Worm (Caenorhabditis elegans): ENCODE results near the gene nhr-196.

Gene nhr-196

DNA sequence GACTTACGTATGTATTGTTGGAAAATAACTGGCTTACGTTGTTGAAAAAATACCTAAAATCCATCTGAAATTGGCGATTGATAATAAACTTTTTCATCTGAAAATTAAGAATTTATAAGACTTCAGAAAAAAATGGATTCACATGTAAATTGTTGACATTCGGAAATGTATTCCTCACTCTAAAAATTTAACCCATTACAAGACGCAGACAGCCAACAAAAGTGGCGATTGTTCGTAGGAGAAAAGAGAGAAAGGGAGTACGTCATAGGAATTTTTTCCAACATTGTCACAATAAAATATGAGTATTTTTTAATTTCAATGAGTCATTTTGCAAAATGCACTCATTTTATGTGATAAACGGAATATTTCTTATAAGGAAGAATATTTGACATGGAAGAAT, 33.0 kb downstream of the nhr-196 start, which contains the start of gene Y6E2A.5:
Y6E2A.5 (minus strand) TSS at position 101 of the 400 bp plus-strand sequence.
- TF ChIP-seq swsn-7 (tag; optimal IDR thresholded peaks at IDR 0.05) = no peak
- TF ChIP-seq unc-62 (GFP tag; optimal IDR thresholded peaks at IDR 0.05) = no peak
- no peak for TF ChIP-seq lin-39 (tag; optimal IDR thresholded peaks at IDR 0.05)
- TF ChIP-seq nhr-19 (GFP tag; conservative IDR thresholded peaks at IDR 0.05) = no peak
- TF ChIP-seq ztf-4 (tag; optimal IDR thresholded peaks at IDR 0.05) = no peak
- no peak for TF ChIP-seq jun-1 (tag; optimal IDR thresholded peaks at IDR 0.05)
- TF ChIP-seq F16B12.6 (tag; optimal IDR thresholded peaks at IDR 0.05) = no peak
- no peak for TF ChIP-seq pax-3 (tag; optimal IDR thresholded peaks at IDR 0.05)
- no peak for TF ChIP-seq unc-98 (GFP tag; IDR thresholded peaks at IDR 0.05)
- no peak for TF ChIP-seq ceh-88 (GFP tag; IDR thresholded peaks at IDR 0.05)
- TF ChIP-seq nhr-77 (tag; optimal IDR thresholded peaks at IDR 0.05) = no peak
- no peak for TF ChIP-seq mab-9 (GFP tag; IDR thresholded peaks at IDR 0.05)
- no peak for TF ChIP-seq C04F5.9 (tag; optimal IDR thresholded peaks at IDR 0.05)
- no peak for TF ChIP-seq fkh-10 (GFP tag; optimal IDR thresholded peaks at IDR 0.05)
- TF ChIP-seq nhr-28 (tag; optimal IDR thresholded peaks at IDR 0.05) = no peak
- no peak for TF ChIP-seq egl-27 (tag; optimal IDR thresholded peaks at IDR 0.05)
- TF ChIP-seq alr-1 (tag; optimal IDR thresholded peaks at IDR 0.05; ENCODE audit: borderline replicate concordance) = no peak
- TF ChIP-seq snpc-4 (tag; optimal IDR thresholded peaks at IDR 0.05) = no peak
- no peak for TF ChIP-seq aha-1 (tag; optimal IDR thresholded peaks at IDR 0.05)

DNA sequence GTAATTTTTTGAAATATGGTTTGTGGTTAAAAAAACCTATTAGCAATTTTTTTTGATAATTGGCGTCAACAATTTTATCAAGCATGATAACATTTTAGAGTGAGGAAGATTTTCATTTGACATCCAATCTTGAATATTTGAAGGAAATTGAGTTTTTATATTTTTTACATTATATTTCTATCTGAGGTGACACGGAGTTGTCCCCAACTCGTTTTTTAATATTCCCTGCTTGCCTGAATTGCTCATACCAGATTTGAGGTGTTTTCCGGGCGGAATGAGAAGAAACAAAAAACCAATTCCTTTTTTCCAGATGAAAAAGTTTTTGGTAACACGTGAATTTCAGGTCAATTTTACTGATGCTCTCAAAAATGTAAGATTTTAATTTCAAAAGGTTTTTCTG, 34.1 kb downstream of the nhr-196 start, which contains the start of gene Y6E2A.7:
Y6E2A.7 (plus strand) TSS at position 301 of the 400 bp plus-strand sequence.
- TF ChIP-seq efl-3 (GFP tag; optimal IDR thresholded peaks at IDR 0.05) (no peak), C04F5.9 (tag; optimal IDR thresholded peaks at IDR 0.05) (no peak), tlp-1 (tag; optimal IDR thresholded peaks at IDR 0.05) (no peak), grh-1 (GFP tag; IDR thresholded peaks at IDR 0.05) (no peak), pag-3 (tag; optimal IDR thresholded peaks at IDR 0.05; ENCODE audit: borderline replicate concordance, insufficient read depth) (no peak), swsn-7 (tag; optimal IDR thresholded peaks at IDR 0.05) (no peak), zag-1 (tag; optimal IDR thresholded peaks at IDR 0.05) (no peak), ets-5 (GFP tag; IDR thresholded peaks at IDR 0.05) (no peak), lsy-2 (tag; optimal IDR thresholded peaks at IDR 0.05) (no peak), F16B12.6 (tag; optimal IDR thresholded peaks at IDR 0.05) (no peak), rnt-1 (tag; optimal IDR thresholded peaks at IDR 0.05) (no peak), nhr-19 (GFP tag; conservative IDR thresholded peaks at IDR 0.05) (no peak), nhr-20 (tag; optimal IDR thresholded peaks at IDR 0.05) (no peak), nhr-237 (tag; optimal IDR thresholded peaks at IDR 0.05) (no peak), snu-23 (GFP tag; optimal IDR thresholded peaks at IDR 0.05) (no peak), nhr-90 (tag; optimal IDR thresholded peaks at IDR 0.05; ENCODE audit: poor library complexity) (no peak), fos-1 (tag; optimal IDR thresholded peaks at IDR 0.05) (no peak)

DNA sequence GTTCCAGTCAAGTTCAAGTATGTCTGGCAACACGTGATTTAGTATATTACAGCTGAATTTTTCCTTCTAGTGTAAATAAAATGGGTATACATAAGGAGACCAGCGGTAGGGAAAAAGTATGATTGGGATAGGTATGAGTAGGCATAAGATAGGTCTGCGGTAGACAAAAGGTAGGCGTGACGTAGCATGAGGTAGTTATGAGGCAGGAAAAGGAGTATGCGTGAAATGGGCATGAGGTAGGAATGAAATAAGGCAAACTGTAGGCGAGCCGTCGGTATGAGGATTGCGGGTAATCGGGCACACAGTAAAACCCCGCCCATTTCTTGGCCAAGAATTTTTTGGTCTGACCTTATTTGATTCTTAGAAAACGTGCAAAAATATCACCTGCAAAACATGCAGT, 35.9 kb downstream of the nhr-196 start:
- no peak for TF ChIP-seq nhr-76 (tag; optimal IDR thresholded peaks at IDR 0.05)
- TF ChIP-seq hlh-4 (tag; optimal IDR thresholded peaks at IDR 0.05) = peak; percentile 95

DNA sequence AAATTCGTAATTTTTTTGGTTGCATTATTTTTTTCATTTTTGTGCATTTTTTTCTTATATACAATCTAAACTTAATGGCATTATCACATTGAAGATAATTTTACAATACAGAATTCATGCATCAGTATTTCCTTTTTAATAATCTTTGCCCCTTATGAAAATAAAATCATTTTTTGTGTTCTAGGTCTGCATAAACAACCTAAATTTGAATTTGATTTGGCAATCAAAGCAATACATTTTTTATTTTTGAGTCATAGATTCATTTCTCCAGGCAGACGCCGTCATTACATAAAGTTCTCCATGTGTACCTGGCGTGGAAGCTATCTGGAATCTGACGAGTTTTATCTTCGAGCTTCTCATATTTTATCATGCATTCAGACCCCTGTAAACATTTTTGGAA, 36.4 kb downstream of the nhr-196 start, which contains the start of gene srh-140:
srh-140 (plus strand) TSS at position 301 of the 400 bp plus-strand sequence.
- no peak for TF ChIP-seq elt-2 (tag; optimal IDR thresholded peaks at IDR 0.05)
- no peak for TF ChIP-seq hpl-2 (GFP tag; optimal IDR thresholded peaks at IDR 0.05)
- TF ChIP-seq lin-35 (GFP tag; optimal IDR thresholded peaks at IDR 0.05) = no peak
- no peak for TF ChIP-seq fkh-8 (tag; optimal IDR thresholded peaks at IDR 0.05)
- TF ChIP-seq lin-39 (tag; optimal IDR thresholded peaks at IDR 0.05) = no peak
- no peak for TF ChIP-seq isw-1 (GFP tag; IDR thresholded peaks at IDR 0.05)
- no peak for TF ChIP-seq C34B4.2 (tag; optimal IDR thresholded peaks at IDR 0.05)
- no peak for TF ChIP-seq unc-130 (tag; optimal IDR thresholded peaks at IDR 0.05)
- no peak for TF ChIP-seq egl-13 (tag; optimal IDR thresholded peaks at IDR 0.05)
